Fruit fly (Drosophila melanogaster) whole organism, embryonic: ENCODE results near the gene CG9691.

ENCODE experiments used
- CG10321 ChIP-seq: fragments of 200-800 bp; sonication (Bioruptor generic); IDR thresholded peaks from 2 replicates; pipeline ENCODE4 v1.3.6; 2022; ENCODE audit warnings: missing biosample characterization, missing genetic modification characterization
- CG10565 ChIP-seq: fragments of 200-800 bp; sonication (Bioruptor generic); optimal IDR thresholded peaks from 3 replicates; lab custom pipeline; 2016; ENCODE audit warnings: missing biosample characterization, mild to moderate bottlenecking, missing genetic modification characterization
- CG11085 ChIP-seq: fragments of 200-800 bp; sonication (Bioruptor generic); IDR thresholded peaks from 2 replicates; pipeline ENCODE4 v1.3.6; 2022; ENCODE audit warnings: missing biosample characterization, missing genetic modification characterization
- CG12391 ChIP-seq: fragments of 200-800 bp; sonication (Bioruptor generic); optimal IDR thresholded peaks from 3 replicates; lab custom pipeline; 2018; ENCODE audit warnings: missing biosample characterization, mild to moderate bottlenecking, missing genetic modification characterization, moderate library complexity
- CG16815 ChIP-seq: fragments of 200-800 bp; sonication (Bioruptor generic); optimal IDR thresholded peaks from 3 replicates; lab custom pipeline; 2017; ENCODE audit warnings: missing biosample characterization, mild to moderate bottlenecking, missing genetic modification characterization
- CG17359 ChIP-seq: fragments of 200-800 bp; sonication (Bioruptor generic); optimal IDR thresholded peaks from 3 replicates; lab custom pipeline; 2018; ENCODE audit warnings: missing biosample characterization, mild to moderate bottlenecking, missing genetic modification characterization, moderate library complexity
- CG17361 ChIP-seq: fragments of 200-800 bp; sonication (Bioruptor generic); IDR thresholded peaks from 3 replicates; pipeline ENCODE4 v1.3.6; 2022; ENCODE audit warnings: missing biosample characterization, missing genetic modification characterization
- CG17385 ChIP-seq: fragments of 200-800 bp; sonication (Bioruptor generic); optimal IDR thresholded peaks from 3 replicates; lab custom pipeline; 2018; ENCODE audit warnings: missing biosample characterization, mild to moderate bottlenecking, missing genetic modification characterization
- CG17612 ChIP-seq: fragments of 200-800 bp; sonication (Bioruptor generic); IDR thresholded peaks from 2 replicates; pipeline ENCODE4 v1.3.6; 2022; ENCODE audit warnings: missing biosample characterization, missing genetic modification characterization
- CG2202 ChIP-seq: fragments of 200-800 bp; sonication (Bioruptor generic); optimal IDR thresholded peaks from 2 replicates; lab custom pipeline; 2018; ENCODE audit warnings: missing biosample characterization, mild to moderate bottlenecking, missing genetic modification characterization
- CG30403 ChIP-seq: fragments of 200-800 bp; sonication (Bioruptor generic); optimal IDR thresholded peaks from 3 replicates; lab custom pipeline; 2016; ENCODE audit warnings: missing biosample characterization, missing genetic modification characterization
- CG31441 ChIP-seq: fragments of 200-800 bp; sonication (Bioruptor generic); IDR thresholded peaks from 2 replicates; pipeline ENCODE4 v1.3.6; 2022; ENCODE audit warnings: missing biosample characterization, missing genetic modification characterization
- CG4617 ChIP-seq: fragments of 200-800 bp; sonication (Bioruptor generic); optimal IDR thresholded peaks from 3 replicates; lab custom pipeline; 2016; ENCODE audit warnings: missing biosample characterization, missing genetic modification characterization, borderline replicate concordance
- CG4854 ChIP-seq: fragments of 200-800 bp; sonication (Bioruptor generic); optimal IDR thresholded peaks from 2 replicates; lab custom pipeline; 2016; ENCODE audit warnings: missing biosample characterization, missing genetic modification characterization, inconsistent platforms
- CG8359 ChIP-seq: fragments of 200-800 bp; sonication (Bioruptor generic); optimal IDR thresholded peaks from 2 replicates; lab custom pipeline; 2017; ENCODE audit warnings: missing biosample characterization, mild to moderate bottlenecking, missing genetic modification characterization, borderline replicate concordance
- CG8944 ChIP-seq: fragments of 200-800 bp; sonication (Bioruptor generic); optimal IDR thresholded peaks from 3 replicates; lab custom pipeline; 2016; ENCODE audit warnings: missing biosample characterization, missing genetic modification characterization
- CG9609 ChIP-seq: fragments of 200-800 bp; sonication (Bioruptor generic); optimal IDR thresholded peaks from 3 replicates; lab custom pipeline; 2016; ENCODE audit warnings: missing biosample characterization, missing genetic modification characterization
- CTCF ChIP-seq: fragments of 200-800 bp; sonication (Bioruptor generic); optimal IDR thresholded peaks from 2 replicates; lab custom pipeline; 2017; ENCODE audit warnings: missing biosample characterization, mild to moderate bottlenecking, missing genetic modification characterization, moderate library complexity
- D ChIP-seq, 2 experiments: fragments of 200-800 bp in 1 of 2; fragments of >200 bp in 1 of 2; sonication (Bioruptor generic) in 1 of 2; optimal IDR thresholded peaks; 2 replicates in 1 of 2; 3 replicates in 1 of 2; lab custom pipeline; 2017; ENCODE audit warnings: mild to moderate bottlenecking in 1 of 2, missing biosample characterization in 1 of 2, missing genetic modification characterization in 1 of 2, missing genetic modification reagents in 1 of 2
- Dek ChIP-seq: fragments of 200-800 bp; sonication (Bioruptor generic); optimal IDR thresholded peaks from 3 replicates; lab custom pipeline; 2019; ENCODE audit warnings: missing biosample characterization, mild to moderate bottlenecking, missing genetic modification characterization, moderate library complexity
- Hsf ChIP-seq: fragments of 200-800 bp; sonication (Bioruptor generic); optimal IDR thresholded peaks from 3 replicates; lab custom pipeline; 2016; ENCODE audit warnings: missing biosample characterization, missing genetic modification characterization
- Jarid2 ChIP-seq: fragments of 200-800 bp; sonication (Bioruptor generic); optimal IDR thresholded peaks from 3 replicates; lab custom pipeline; 2017; ENCODE audit warnings: mild to moderate bottlenecking, missing biosample characterization, missing genetic modification reagents, missing genetic modification characterization
- Kr ChIP-seq: fragments of 200-800 bp; sonication (Bioruptor generic); optimal IDR thresholded peaks from 2 replicates; lab custom pipeline; 2017; ENCODE audit warnings: missing biosample characterization, mild to moderate bottlenecking, missing genetic modification characterization
- MESR4 ChIP-seq: fragments of 200-800 bp; sonication (Bioruptor generic); optimal IDR thresholded peaks from 2 replicates; lab custom pipeline; 2018; ENCODE audit warnings: missing biosample characterization, mild to moderate bottlenecking, missing genetic modification characterization, moderate library complexity
- Med ChIP-seq: fragments of 200-800 bp; sonication (Bioruptor generic); peaks from one replicate; lab custom pipeline; 2016; ENCODE audit warnings: missing biosample characterization, missing genetic modification characterization, mild to moderate bottlenecking, inconsistent platforms, moderate library complexity
- NC2α ChIP-seq: fragments of 200-800 bp; sonication (Bioruptor generic); optimal IDR thresholded peaks from 2 replicates; lab custom pipeline; 2016; ENCODE audit warnings: missing biosample characterization, missing genetic modification characterization
- ac ChIP-seq: fragments of 200-800 bp; sonication (Bioruptor generic); optimal IDR thresholded peaks from 3 replicates; lab custom pipeline; 2017; ENCODE audit warnings: missing biosample characterization, mild to moderate bottlenecking, missing genetic modification characterization
- ci ChIP-seq: fragments of 200-800 bp; sonication (Bioruptor generic); IDR thresholded peaks from 3 replicates; pipeline ENCODE4 v1.3.6; 2022; ENCODE audit warnings: missing biosample characterization, missing genetic modification characterization
- crol ChIP-seq: fragments of 200-800 bp; sonication (Bioruptor generic); IDR thresholded peaks from 2 replicates; pipeline ENCODE4 v1.3.6; 2022; ENCODE audit warnings: missing biosample characterization, missing genetic modification characterization
- dmrt11E ChIP-seq: fragments of 200-800 bp; sonication (Bioruptor generic); optimal IDR thresholded peaks from 3 replicates; lab custom pipeline; 2018; ENCODE audit warnings: missing biosample characterization, mild to moderate bottlenecking, missing genetic modification characterization, moderate library complexity
- fru ChIP-seq: fragments of >200 bp; optimal IDR thresholded peaks from 2 replicates; lab custom pipeline; 2017
- gsb-n ChIP-seq: fragments of 200-800 bp; sonication (Bioruptor generic); optimal IDR thresholded peaks from 3 replicates; lab custom pipeline; 2018; ENCODE audit warnings: missing biosample characterization, mild to moderate bottlenecking, missing genetic modification characterization
- hb ChIP-seq: fragments of 200-800 bp; sonication (Bioruptor generic); IDR thresholded peaks from 3 replicates; pipeline ENCODE4 v1.3.6; 2022; ENCODE audit warnings: missing biosample characterization, missing genetic modification characterization; ENCODE audit not compliant: partially characterized antibody
- kah ChIP-seq: fragments of 200-800 bp; sonication (Bioruptor generic); optimal IDR thresholded peaks from 2 replicates; lab custom pipeline; 2018; ENCODE audit warnings: missing biosample characterization, mild to moderate bottlenecking, missing genetic modification characterization
- nerfin-1 ChIP-seq: fragments of 200-800 bp; sonication (Bioruptor generic); optimal IDR thresholded peaks from 3 replicates; lab custom pipeline; 2019; ENCODE audit warnings: missing biosample characterization, mild to moderate bottlenecking, missing genetic modification characterization, moderate library complexity
- nmo ChIP-seq: fragments of 200-800 bp; sonication (Bioruptor generic); optimal IDR thresholded peaks from 2 replicates; lab custom pipeline; 2018; ENCODE audit warnings: missing biosample characterization, mild to moderate bottlenecking, missing genetic modification characterization, moderate library complexity
- rib ChIP-seq: fragments of 200-800 bp; sonication (Bioruptor generic); IDR thresholded peaks from 2 replicates; pipeline ENCODE4 v1.3.6; 2022; ENCODE audit warnings: missing biosample characterization, missing genetic modification characterization
- sc ChIP-seq, 3 experiments: fragments of >200 bp in 2 of 3; fragments of 200-800 bp in 1 of 3; sonication (Bioruptor generic) in 1 of 3; optimal IDR thresholded peaks; 2 replicates in 2 of 3; 3 replicates in 1 of 3; lab custom pipeline; 2017; ENCODE audit warnings: mild to moderate bottlenecking in 1 of 3, missing biosample characterization in 1 of 3, missing genetic modification characterization in 1 of 3, missing genetic modification reagents in 1 of 3
- scrt ChIP-seq: fragments of 200-800 bp; sonication (Bioruptor generic); optimal IDR thresholded peaks from 2 replicates; lab custom pipeline; 2018; ENCODE audit warnings: missing biosample characterization, mild to moderate bottlenecking, missing genetic modification characterization, moderate library complexity
- sim ChIP-seq: fragments of 200-800 bp; sonication (Bioruptor generic); IDR thresholded peaks from 2 replicates; pipeline ENCODE4 v1.3.6; 2022; ENCODE audit warnings: missing biosample characterization, missing genetic modification characterization
- tll ChIP-seq, 2 experiments: fragments of 200-800 bp in 1 of 2; fragments of >200 bp in 1 of 2; sonication (Bioruptor generic) in 1 of 2; optimal IDR thresholded peaks; 2 replicates each; lab custom pipeline; 2017 to 2019; ENCODE audit warnings: missing biosample characterization in 2 of 2, missing genetic modification characterization in 2 of 2, mild to moderate bottlenecking in 1 of 2, moderate library complexity in 1 of 2
- ttk ChIP-seq: fragments of 200-800 bp; sonication (Bioruptor generic); IDR thresholded peaks from 2 replicates; pipeline ENCODE4 v2.1.2; 2022; ENCODE audit warnings: missing biosample characterization, missing genetic modification characterization

Gene CG9691

DNA sequence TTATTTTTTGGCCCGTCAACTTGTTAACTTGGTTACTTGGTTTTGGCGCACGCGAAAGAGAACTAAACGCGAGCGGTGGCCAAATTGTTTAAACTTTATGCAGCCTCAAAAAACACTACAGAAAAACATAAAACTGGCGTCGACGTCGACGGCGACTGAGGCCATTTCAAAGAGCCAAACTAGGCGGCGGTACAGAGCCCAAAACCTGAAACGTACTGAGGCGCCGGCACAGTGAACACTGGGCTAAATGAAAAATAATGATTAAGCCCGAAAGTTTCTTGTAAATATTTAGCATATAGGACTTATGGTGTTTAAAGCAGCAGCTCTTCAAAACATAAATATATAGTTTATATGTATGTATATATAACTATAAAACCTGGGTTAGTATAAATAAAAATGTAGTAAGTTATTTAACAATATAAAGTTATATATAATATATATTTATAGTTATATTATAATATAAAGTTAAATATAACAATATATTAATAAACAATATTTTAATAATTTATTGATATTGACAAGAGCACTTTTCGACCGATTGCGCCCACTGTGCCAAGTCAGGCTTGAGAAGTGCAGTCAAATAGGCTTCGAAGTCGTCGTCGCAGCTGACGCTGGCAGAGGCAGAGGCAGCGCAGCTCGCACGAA lies 15.4 kb downstream of the CG9691 start, which contains the start of gene CG15249 (continued):
- no peak for TF ChIP-seq CG10321
- no peak for TF ChIP-seq scrt (GFP tag; lab: Kevin White, UChicago)
- no peak for TF ChIP-seq MESR4 (GFP tag; lab: Kevin White, UChicago)
- no peak for TF ChIP-seq fru (lab: Kevin White, UChicago)
- TF ChIP-seq CG8359 (GFP tag; lab: Kevin White, UChicago), result no peak
- no peak for TF ChIP-seq D (optimal IDR thresholded peaks at IDR 0.05; lab: Kevin White, UChicago)
- TF ChIP-seq D (GFP tag; optimal IDR thresholded peaks at IDR 0.05; lab: Kevin White, UChicago), result peak; percentile 56
- no peak for TF ChIP-seq sim (GFP tag; lab: Robert Waterston, UW)
- TF ChIP-seq Hsf, result no peak
- peak; percentile 54 for TF ChIP-seq CG17359 (tag; lab: Kevin White, UChicago)
- no peak for TF ChIP-seq hb
- no peak for TF ChIP-seq sc (optimal IDR thresholded peaks at IDR 0.05; lab: Kevin White, UChicago)
- TF ChIP-seq sc (GFP tag; optimal IDR thresholded peaks at IDR 0.05; lab: Kevin White, UChicago), result peak; percentile 22
- TF ChIP-seq tll (GFP tag; optimal IDR thresholded peaks at IDR 0.05; lab: Kevin White, UChicago), result no peak
- TF ChIP-seq crol (GFP tag; lab: Robert Waterston, UW), result no peak
- no peak for TF ChIP-seq CG4854
- TF ChIP-seq CG2202 (tag; lab: Kevin White, UChicago), result no peak
- peak; percentile 82 for TF ChIP-seq CG17361 (GFP tag; lab: Robert Waterston, UW)
- no peak for TF ChIP-seq CG8944 (GFP tag; lab: Kevin White, UChicago)
- TF ChIP-seq CG12391 (tag; lab: Kevin White, UChicago), result peak; percentile 62
- no peak for TF ChIP-seq CG10565 (GFP tag; lab: Kevin White, UChicago)
- TF ChIP-seq CTCF (GFP tag; lab: Kevin White, UChicago), result no peak
- no peak for TF ChIP-seq Jarid2 (GFP tag; lab: Kevin White, UChicago)
- TF ChIP-seq CG4617 (GFP tag; lab: Kevin White, UChicago), result no peak
- peak; percentile 13 for TF ChIP-seq kah (GFP tag; lab: Kevin White, UChicago)
- TF ChIP-seq CG17612 (GFP tag; lab: Robert Waterston, UW), result no peak
- TF ChIP-seq ac (GFP tag; lab: Kevin White, UChicago), result no peak
- TF ChIP-seq Dek (tag; lab: Kevin White, UChicago), result peak; percentile 29
- no peak for TF ChIP-seq CG11085 (GFP tag; lab: Robert Waterston, UW)
- no peak for TF ChIP-seq CG16815 (GFP tag; lab: Kevin White, UChicago)
- peak; percentile 51 for TF ChIP-seq nerfin-1 (tag; lab: Kevin White, UChicago)
- no peak for TF ChIP-seq rib
- peak; percentile 43 for TF ChIP-seq dmrt11E (tag; lab: Kevin White, UChicago)
- no peak for TF ChIP-seq CG9609 (GFP tag; lab: Kevin White, UChicago)
- no peak for TF ChIP-seq NC2α
- no peak for TF ChIP-seq Kr
- peak; percentile 46 for TF ChIP-seq nmo (GFP tag; lab: Kevin White, UChicago)
- TF ChIP-seq CG17385 (GFP tag; lab: Kevin White, UChicago), result peak; percentile 47
- no peak for TF ChIP-seq ci
- peak; percentile 14 for TF ChIP-seq CG30403 (GFP tag; lab: Kevin White, UChicago)
- TF ChIP-seq gsb-n (tag; lab: Kevin White, UChicago), result peak; percentile 59
- no peak for TF ChIP-seq Med (GFP tag; lab: Kevin White, UChicago)
- peak; percentile 76 for TF ChIP-seq CG31441 (GFP tag; lab: Robert Waterston, UW)
- TF ChIP-seq ttk (GFP tag; lab: Robert Waterston, UW), result 0 out of 2 replicates have a peak, but pooled peaks have one; percentile 32
- TF ChIP-seq, all 482 proteins: peak for 112
